Fruit fly (Drosophila melanogaster) Kc167 (cell line): ENCODE measurements around the gene RIOK1.

Source experiments
- Myc ChIP-seq: fragments of >200 bp; optimal IDR thresholded peaks from 2 replicates; lab custom pipeline; 2017; ENCODE audit warnings: missing external identifiers
- Sin3A ChIP-seq: fragments of >200 bp; optimal IDR thresholded peaks from 2 replicates; lab custom pipeline; 2018; ENCODE audit warnings: missing external identifiers
- insv ChIP-seq: fragments of >200 bp; optimal IDR thresholded peaks from 3 replicates; lab custom pipeline; 2018; ENCODE audit warnings: missing external identifiers
- psq ChIP-seq: fragments of >200 bp; optimal IDR thresholded peaks from 2 replicates; lab custom pipeline; 2017; ENCODE audit warnings: missing external identifiers
- ttk ChIP-seq: sonication (Bioruptor generic); optimal IDR thresholded peaks from 2 replicates; lab custom pipeline; 2017; ENCODE audit warnings: missing external identifiers

DNA sequence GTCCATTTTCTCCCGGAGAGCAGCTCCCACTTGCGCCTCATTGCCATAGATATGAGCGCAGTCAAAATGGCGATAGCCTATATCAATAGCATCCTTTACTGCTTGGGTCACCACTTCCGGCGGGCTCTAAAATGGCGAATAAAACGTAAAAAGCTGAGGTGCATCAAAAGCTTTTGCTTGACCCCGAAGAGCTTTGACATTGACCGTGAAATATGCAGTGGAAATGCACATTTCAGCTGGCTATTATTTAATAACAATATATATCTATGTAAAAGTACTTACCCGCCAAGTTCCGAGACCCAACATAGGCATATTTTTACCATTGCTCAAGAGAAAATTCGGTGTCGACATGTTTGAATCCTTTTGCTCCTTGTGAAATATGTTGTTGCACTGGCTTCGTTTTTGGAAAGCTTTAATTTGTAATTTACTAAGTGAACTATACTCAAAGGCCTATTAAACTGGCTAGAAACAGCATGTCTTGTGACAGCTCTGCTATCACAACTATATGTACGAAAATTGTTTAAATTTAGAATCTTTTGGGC lies 22.6 kb downstream of the RIOK1 start, which contains the start of gene CG6083:
- TF ChIP-seq Myc (no peak), psq (no peak), Sin3A (lab: Kevin White, UChicago) (no peak), ttk (no peak), insv (lab: Kevin White, UChicago) (no peak)
